Fruit fly (Drosophila melanogaster) whole organism, pupa: Measurements from ENCODE around the gene vih.
A peak's percentile ranks its signal among the peaks of the same experiment; 100 is the strongest.

Experiments
- CG15710 ChIP-seq: fragments of 200-800 bp; sonication (Bioruptor generic); optimal IDR thresholded peaks from 2 replicates; lab custom pipeline; 2018; ENCODE audit warnings: missing biosample characterization, mild to moderate bottlenecking, missing genetic modification characterization, moderate library complexity
- CG4496 ChIP-seq: fragments of 200-800 bp; sonication (Bioruptor generic); IDR thresholded peaks from 3 replicates; pipeline ENCODE4 v1.3.6; 2022; ENCODE audit warnings: missing biosample characterization, missing genetic modification characterization
- CG8301 ChIP-seq: fragments of 200-800 bp; sonication (Bioruptor generic); optimal IDR thresholded peaks from 2 replicates; lab custom pipeline; 2018; ENCODE audit warnings: missing biosample characterization, mild to moderate bottlenecking, missing genetic modification characterization
- D1 ChIP-seq: fragments of 200-800 bp; sonication (Bioruptor generic); optimal IDR thresholded peaks from 2 replicates; lab custom pipeline; 2018; ENCODE audit warnings: missing biosample characterization, mild to moderate bottlenecking, missing genetic modification characterization, moderate library complexity
- Pif1A ChIP-seq: fragments of 200-800 bp; sonication (Bioruptor generic); optimal IDR thresholded peaks from 3 replicates; lab custom pipeline; 2016; ENCODE audit warnings: missing biosample characterization, missing genetic modification characterization

dm6 chr3L:12484948-12485347 lies 19.1 kb upstream of the vih start, which contains the start of gene CG10663:
- TF ChIP-seq Pif1A (GFP tag; lab: Kevin White, UChicago), result no peak
- TF ChIP-seq D1, result no peak
- TF ChIP-seq CG4496 (GFP tag; lab: Robert Waterston, UW), result peak; percentile 77
- peak; percentile 21 for TF ChIP-seq CG8301 (tag; lab: Kevin White, UChicago)
- TF ChIP-seq CG15710, result no peak
